Comparison of ENCODE assay signal across 3 worm cellular contexts in genomic region chrII:7072590-7073536, ce11.
A peak's percentile ranks its signal among the peaks of the same experiment; 100 is the strongest.
TF ChIP-seq lines count a peak whose summit lies in the region.

No protein-coding gene starts in this region.

TF ChIP-seq in whole organism, L2 larva, 48 proteins besides CTCF, POLR2A, EP300 and RAD21 (continued from another document):
- TF ChIP-seq sma-9 (GFP tag; optimal IDR thresholded peaks at IDR 0.05; lab: Kevin White, UChicago) (peak; percentile 76), sma-9 (tag; optimal IDR thresholded peaks at IDR 0.05; lab: Kevin White, UChicago) (no peak), lin-13 (GFP tag; optimal IDR thresholded peaks at IDR 0.05; lab: Kevin White, UChicago) (peak; percentile 41), nhr-10 (tag; optimal IDR thresholded peaks at IDR 0.05; lab: Kevin White, UChicago) (no peak), C34F6.9 (tag; optimal IDR thresholded peaks at IDR 0.05; lab: Kevin White, UChicago) (peak; percentile 96), nhr-23 (tag; optimal IDR thresholded peaks at IDR 0.05; lab: Kevin White, UChicago) (no peak), alr-1 (tag; optimal IDR thresholded peaks at IDR 0.05; lab: Kevin White, UChicago) (no peak), unc-39 (tag; optimal IDR thresholded peaks at IDR 0.05; lab: Kevin White, UChicago) (no peak), lsy-2 (tag; optimal IDR thresholded peaks at IDR 0.05; lab: Kevin White, UChicago) (peak; percentile 14 to 83), R02D3.7 (tag; optimal IDR thresholded peaks at IDR 0.05; lab: Kevin White, UChicago) (no peak), F13H6.1 (tag; optimal IDR thresholded peaks at IDR 0.05; lab: Kevin White, UChicago) (peak; percentile 55), nhr-129 (tag; optimal IDR thresholded peaks at IDR 0.05; lab: Kevin White, UChicago) (peak; percentile 70)

TF ChIP-seq in whole organism, L4 larva, 104 proteins besides CTCF, POLR2A, EP300 and RAD21 (continued from another document):
- TF ChIP-seq nhr-76 (tag; optimal IDR thresholded peaks at IDR 0.05; lab: Kevin White, UChicago) (no peak), ceh-82 (tag; optimal IDR thresholded peaks at IDR 0.05; lab: Kevin White, UChicago) (no peak), php-3 (GFP tag; IDR thresholded peaks at IDR 0.05; lab: Robert Waterston, UW) (peak; percentile 84), mxl-3 (GFP tag; optimal IDR thresholded peaks at IDR 0.05; lab: Kevin White, UChicago) (peak; percentile 43), lsy-2 (tag; optimal IDR thresholded peaks at IDR 0.05; lab: Kevin White, UChicago) (peak; percentile 21 to 81), unc-39 (tag; optimal IDR thresholded peaks at IDR 0.05; lab: Kevin White, UChicago) (no peak), dmd-6 (GFP tag; IDR thresholded peaks at IDR 0.05; lab: Robert Waterston, UW) (peak; percentile 91), F37D6.2 (tag; optimal IDR thresholded peaks at IDR 0.05; lab: Kevin White, UChicago) (no peak), hif-1 (tag; optimal IDR thresholded peaks at IDR 0.05; lab: Kevin White, UChicago) (peak in 1 of 2 experiments; percentile 72), T26A8.4 (GFP tag; IDR thresholded peaks at IDR 0.05; lab: Robert Waterston, UW) (no peak), ztf-11 (tag; optimal IDR thresholded peaks at IDR 0.05; lab: Kevin White, UChicago) (no peak), ces-1 (GFP tag; optimal IDR thresholded peaks at IDR 0.05; lab: Kevin White, UChicago) (no peak), nhr-77 (tag; optimal IDR thresholded peaks at IDR 0.05; lab: Kevin White, UChicago) (peak; percentile 38), ceh-20 (GFP tag; IDR thresholded peaks at IDR 0.05; lab: Robert Waterston, UW) (peak; percentile 53; the same call in 1 of the 2 replicates), cey-2 (tag; optimal IDR thresholded peaks at IDR 0.05; lab: Kevin White, UChicago; ENCODE audit: borderline replicate concordance, insufficient read depth) (no peak), rbr-2 (tag; optimal IDR thresholded peaks at IDR 0.05; lab: Kevin White, UChicago) (peak; percentile 56), hmg-1.1 (GFP tag; IDR thresholded peaks at IDR 0.05; lab: Robert Waterston, UW) (0 out of 2 replicates have a peak, but pooled peaks have one; percentile 23), hlh-30 (tag; optimal IDR thresholded peaks at IDR 0.05; lab: Kevin White, UChicago; ENCODE audit: insufficient read depth) (peak; percentile 73), daf-16 (GFP tag; optimal IDR thresholded peaks at IDR 0.05; lab: Kevin White, UChicago) (no peak), daf-16 (tag; optimal IDR thresholded peaks at IDR 0.05; lab: Kevin White, UChicago) (peak; percentile 59), nhr-48 (tag; optimal IDR thresholded peaks at IDR 0.05; lab: Kevin White, UChicago) (peak; percentile 32), aha-1 (tag; lab: Kevin White, UChicago) (no peak), nhr-10 (tag; optimal IDR thresholded peaks at IDR 0.05; lab: Kevin White, UChicago) (peak; percentile 75), lin-1 (GFP tag; IDR thresholded peaks at IDR 0.05; lab: Robert Waterston, UW) (peak; percentile 68; the same call in 1 of the 2 replicates), T20F7.1 (GFP tag; optimal IDR thresholded peaks at IDR 0.05; lab: Kevin White, UChicago) (peak; percentile 72), mes-2 (tag; optimal IDR thresholded peaks at IDR 0.05; lab: Kevin White, UChicago; ENCODE audit: poor library complexity, severe bottlenecking) (peak; percentile 77)

TF ChIP-seq in whole organism, late embryonic, 69 proteins besides CTCF, POLR2A, EP300 and RAD21 (continued from another document):
- TF ChIP-seq hlh-6 (tag; optimal IDR thresholded peaks at IDR 0.05; lab: Kevin White, UChicago) (no peak), unc-86 (tag; optimal IDR thresholded peaks at IDR 0.05; lab: Kevin White, UChicago) (peak; percentile 5), dve-1 (tag; optimal IDR thresholded peaks at IDR 0.05; lab: Kevin White, UChicago) (no peak), ceh-31 (tag; optimal IDR thresholded peaks at IDR 0.05; lab: Kevin White, UChicago) (peak; percentile 97), ama-1 (optimal IDR thresholded peaks at IDR 0.05; lab: Kevin White, UChicago) (no peak), sdc-2 (tag; optimal IDR thresholded peaks at IDR 0.05; lab: Kevin White, UChicago) (no peak), fkh-6 (tag; optimal IDR thresholded peaks at IDR 0.05; lab: Kevin White, UChicago) (peak; percentile 7), hlh-8 (tag; optimal IDR thresholded peaks at IDR 0.05; lab: Kevin White, UChicago) (peak; percentile 59), F13H6.1 (tag; optimal IDR thresholded peaks at IDR 0.05; lab: Kevin White, UChicago) (peak; percentile 61), npax-4 (tag; optimal IDR thresholded peaks at IDR 0.05; lab: Kevin White, UChicago) (no peak), pqm-1 (tag; optimal IDR thresholded peaks at IDR 0.05; lab: Kevin White, UChicago) (no peak), nhr-11 (tag; optimal IDR thresholded peaks at IDR 0.05; lab: Kevin White, UChicago) (no peak), ceh-45 (GFP tag; IDR thresholded peaks at IDR 0.05; lab: Robert Waterston, UW) (no peak), hlh-15 (tag; optimal IDR thresholded peaks at IDR 0.05; lab: Kevin White, UChicago) (peak; percentile 17), K02D7.2 (tag; optimal IDR thresholded peaks at IDR 0.05; lab: Kevin White, UChicago) (no peak), ceh-19 (GFP tag; optimal IDR thresholded peaks at IDR 0.05; lab: Kevin White, UChicago) (no peak), pha-2 (tag; optimal IDR thresholded peaks at IDR 0.05; lab: Kevin White, UChicago) (no peak), rnt-1 (tag; optimal IDR thresholded peaks at IDR 0.05; lab: Kevin White, UChicago) (peak; percentile 82), hlh-30 (tag; optimal IDR thresholded peaks at IDR 0.05; lab: Kevin White, UChicago; ENCODE audit: insufficient read depth) (no peak), Y22D7AL.16 (tag; optimal IDR thresholded peaks at IDR 0.05; lab: Kevin White, UChicago) (no peak), madf-2 (tag; optimal IDR thresholded peaks at IDR 0.05; lab: Kevin White, UChicago) (no peak), tbx-2 (tag; optimal IDR thresholded peaks at IDR 0.05; lab: Kevin White, UChicago) (peak; percentile 76), fax-1 (tag; optimal IDR thresholded peaks at IDR 0.05; lab: Kevin White, UChicago) (peak; percentile 83), syd-9 (tag; optimal IDR thresholded peaks at IDR 0.05; lab: Kevin White, UChicago) (peak; percentile 51), eyg-1 (tag; optimal IDR thresholded peaks at IDR 0.05; lab: Kevin White, UChicago) (no peak), zip-5 (tag; optimal IDR thresholded peaks at IDR 0.05; lab: Kevin White, UChicago) (peak; percentile 89), C38D4.7 (GFP tag; optimal IDR thresholded peaks at IDR 0.05; lab: Kevin White, UChicago) (no peak), pag-3 (tag; optimal IDR thresholded peaks at IDR 0.05; lab: Kevin White, UChicago; ENCODE audit: borderline replicate concordance) (no peak), gmeb-2 (tag; optimal IDR thresholded peaks at IDR 0.05; lab: Kevin White, UChicago) (no peak), nhr-232 (tag; optimal IDR thresholded peaks at IDR 0.05; lab: Kevin White, UChicago) (no peak), elt-2 (tag; optimal IDR thresholded peaks at IDR 0.05; lab: Kevin White, UChicago) (peak; percentile 82), ceh-6 (GFP tag; optimal IDR thresholded peaks at IDR 0.05; lab: Kevin White, UChicago) (no peak), odd-2 (tag; optimal IDR thresholded peaks at IDR 0.05; lab: Kevin White, UChicago) (no peak)
